Fruit fly (Drosophila melanogaster) whole organism, wandering third instar larva: Measurements from ENCODE around the gene CG5641.

Experiments
- Hr78 ChIP-seq: fragments of >200 bp; optimal IDR thresholded peaks from 2 replicates; lab custom pipeline; 2017; ENCODE audit warnings: missing biosample characterization, missing genetic modification characterization
- Jra ChIP-seq: sonication (Bioruptor generic); optimal IDR thresholded peaks from 2 replicates; lab custom pipeline; 2016; ENCODE audit warnings: missing biosample characterization, missing genetic modification characterization
- Mio ChIP-seq: sonication (Bioruptor generic); optimal IDR thresholded peaks from 2 replicates; lab custom pipeline; 2016; ENCODE audit warnings: missing biosample characterization, missing genetic modification characterization
- OdsH ChIP-seq: fragments of 200-800 bp; sonication (Bioruptor generic); optimal IDR thresholded peaks from 2 replicates; lab custom pipeline; 2016; ENCODE audit warnings: missing biosample characterization, mild to moderate bottlenecking, missing genetic modification characterization
- Rel ChIP-seq, 2 experiments: fragments of 200-800 bp; sonication (Bioruptor generic) in 1 of 2; optimal IDR thresholded peaks; 2 replicates in 1 of 2; 3 replicates in 1 of 2; lab custom pipeline; 2016 to 2019; ENCODE audit warnings: mild to moderate bottlenecking in 2 of 2, missing biosample characterization in 2 of 2, missing genetic modification characterization in 2 of 2, moderate library complexity in 1 of 2
- Sp1 ChIP-seq: fragments of 200-800 bp; sonication (Bioruptor generic); optimal IDR thresholded peaks from 3 replicates; lab custom pipeline; 2019; ENCODE audit warnings: missing biosample characterization, mild to moderate bottlenecking, missing genetic modification characterization, moderate library complexity
- dl ChIP-seq, 2 experiments: fragments of 175-275, 200-275 bp in 1 of 2; fragments of 200-275 bp in 1 of 2; sonication (Bioruptor generic); optimal IDR thresholded peaks; lab custom pipeline; 2018; ENCODE audit warnings: mild to moderate bottlenecking in 2 of 2, missing biosample characterization in 2 of 2, missing genetic modification characterization in 2 of 2, moderate library complexity in 2 of 2; ENCODE audit not compliant: partially characterized antibody in 2 of 2, insufficient read depth in 1 of 2
- foxo ChIP-seq, 2 experiments: fragments of 200-800 bp; sonication (Bioruptor generic); optimal IDR thresholded peaks; 2 replicates in 1 of 2; 3 replicates in 1 of 2; lab custom pipeline; 2016 to 2017; ENCODE audit warnings: missing biosample characterization in 2 of 2, missing genetic modification characterization in 2 of 2
- fru ChIP-seq: fragments of 200-800 bp; sonication (Bioruptor generic); optimal IDR thresholded peaks from 3 replicates; lab custom pipeline; 2016; ENCODE audit warnings: missing biosample characterization, mild to moderate bottlenecking, missing genetic modification characterization
- pan ChIP-seq: fragments of >200 bp; optimal IDR thresholded peaks from 2 replicates; lab custom pipeline; 2017
- psq ChIP-seq: fragments of 200-800 bp; sonication (Bioruptor generic); optimal IDR thresholded peaks from 3 replicates; lab custom pipeline; 2017; ENCODE audit warnings: missing biosample characterization, mild to moderate bottlenecking, missing genetic modification characterization, moderate library complexity
- usp ChIP-seq: fragments of >200 bp; optimal IDR thresholded peaks from 2 replicates; lab custom pipeline; 2017; ENCODE audit warnings: missing biosample characterization, missing genetic modification characterization

DNA sequence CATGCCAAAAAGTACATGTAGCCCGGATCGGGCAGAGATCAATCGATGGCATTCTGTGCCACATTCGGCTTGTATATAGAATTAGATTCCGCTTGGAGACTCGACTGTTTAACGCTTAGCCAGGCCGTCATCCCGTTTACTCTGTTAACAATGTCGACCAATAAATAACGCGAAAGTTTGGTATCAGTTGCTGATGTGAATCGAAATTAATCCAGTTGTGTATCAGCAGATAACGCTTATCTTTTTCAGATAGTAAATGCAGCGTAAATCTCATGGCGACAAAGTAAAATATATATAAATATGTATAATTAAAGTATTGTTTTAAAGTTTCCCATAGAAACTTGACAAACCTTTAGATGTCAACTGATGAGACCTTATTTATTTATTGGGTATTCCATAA is 17.6 kb downstream of the CG5641 start:
- TF ChIP-seq pan (no peak), Mio (GFP tag; lab: Kevin White, UChicago) (no peak), psq (GFP tag; lab: Kevin White, UChicago) (no peak), Hr78 (GFP tag; lab: Kevin White, UChicago) (no peak), OdsH (GFP tag; lab: Kevin White, UChicago) (no peak), usp (GFP tag; lab: Kevin White, UChicago) (no peak), foxo (GFP tag; optimal IDR thresholded peaks at IDR 0.05; lab: Kevin White, UChicago) (no peak), dl (GFP tag; optimal IDR thresholded peaks at IDR 0.05; lab: Kevin White, UChicago; ENCODE audit: insufficient read depth in 1 of 2, partially characterized antibody in 2 of 2) (no peak), Rel (GFP tag; optimal IDR thresholded peaks at IDR 0.05; lab: Kevin White, UChicago) (no peak), Rel (tag; optimal IDR thresholded peaks at IDR 0.05; lab: Kevin White, UChicago) (no peak), Jra (no peak), fru (no peak), Sp1 (GFP tag; lab: Kevin White, UChicago) (no peak)
